Fruit fly (Drosophila melanogaster): ENCODE results near the gene CG13692.

CG13692 gene

DNA sequence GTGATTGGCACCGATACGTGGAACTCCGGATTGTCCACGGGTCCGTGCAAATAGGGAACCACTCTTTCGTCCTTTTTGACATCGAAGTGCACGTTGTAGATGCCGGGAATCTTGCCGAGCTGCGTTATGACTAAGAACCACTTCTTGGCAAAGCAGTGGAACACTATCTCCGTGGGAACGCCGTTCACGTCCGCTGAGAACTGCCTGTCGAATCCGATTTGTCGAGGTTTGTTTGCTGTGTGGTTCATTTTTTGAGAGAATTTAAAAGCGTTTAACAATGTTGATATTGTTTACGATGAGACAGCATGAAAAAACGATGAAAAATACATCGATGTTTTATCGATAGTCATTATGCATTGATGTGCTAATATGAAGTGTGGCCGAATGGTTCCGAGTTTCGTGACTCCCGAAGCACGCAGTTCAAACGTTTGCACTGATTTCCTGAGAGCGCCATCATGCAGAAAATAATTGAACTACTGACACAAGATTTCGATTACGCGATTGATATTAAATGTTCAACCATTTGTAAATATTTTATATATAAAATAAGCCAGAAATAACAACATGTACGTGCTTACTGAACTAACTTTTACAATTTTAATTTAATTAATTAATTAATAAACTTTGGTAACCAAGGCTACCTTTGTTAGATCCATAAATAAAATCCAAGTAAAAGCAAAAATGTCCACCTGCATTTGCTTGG, at the start of gene CG13692, which contains the start of gene CG11885:
CG13692 (plus strand) TSS at position 653 of the 703 bp plus-strand sequence.
CG11885 (minus strand) TSS at position 332 of the 703 bp plus-strand sequence.
- TF ChIP-seq CG17801 (GFP tag; optimal IDR thresholded peaks at IDR 0.05; ENCODE audit: partially characterized antibody), result peak; percentile 51

dm6 chr2L:377780-378222, 43.8 kb upstream of the CG13692 start, which contains the start of gene al:
Gene al, plus strand, starts transcription at chr2L:378112.
- TF ChIP-seq CG17801 (GFP tag; optimal IDR thresholded peaks at IDR 0.05; ENCODE audit: partially characterized antibody), result no peak

dm6 chr2L:378815-379440, 42.6 kb upstream of the CG13692 start:
- TF ChIP-seq CG17801 (GFP tag; optimal IDR thresholded peaks at IDR 0.05; ENCODE audit: partially characterized antibody), result no peak

- TF ChIP-seq CG17801 (GFP tag; optimal IDR thresholded peaks at IDR 0.05; ENCODE audit: partially characterized antibody), result no peak
These were observed 38.8 kb upstream of the CG13692 start for dm6 chr2L:382807-383206.

- no peak for TF ChIP-seq CG17801 (GFP tag; optimal IDR thresholded peaks at IDR 0.05; ENCODE audit: partially characterized antibody)
These were observed 31.1 kb upstream of the CG13692 start for dm6 chr2L:390509-390908.

- no peak for TF ChIP-seq CG17801 (GFP tag; optimal IDR thresholded peaks at IDR 0.05; ENCODE audit: partially characterized antibody)
These were observed 29.0 kb upstream of the CG13692 start for dm6 chr2L:392529-392928.

dm6 chr2L:395366-396117, 26.0 kb upstream of the CG13692 start:
- TF ChIP-seq CG17801 (GFP tag; optimal IDR thresholded peaks at IDR 0.05; ENCODE audit: partially characterized antibody), result no peak

dm6 chr2L:402098-402497, 19.5 kb upstream of the CG13692 start, which contains the start of gene CG4213:
Gene CG4213, minus strand, starts transcription at chr2L:402198.
- no peak for TF ChIP-seq CG17801 (GFP tag; optimal IDR thresholded peaks at IDR 0.05; ENCODE audit: partially characterized antibody)

DNA sequence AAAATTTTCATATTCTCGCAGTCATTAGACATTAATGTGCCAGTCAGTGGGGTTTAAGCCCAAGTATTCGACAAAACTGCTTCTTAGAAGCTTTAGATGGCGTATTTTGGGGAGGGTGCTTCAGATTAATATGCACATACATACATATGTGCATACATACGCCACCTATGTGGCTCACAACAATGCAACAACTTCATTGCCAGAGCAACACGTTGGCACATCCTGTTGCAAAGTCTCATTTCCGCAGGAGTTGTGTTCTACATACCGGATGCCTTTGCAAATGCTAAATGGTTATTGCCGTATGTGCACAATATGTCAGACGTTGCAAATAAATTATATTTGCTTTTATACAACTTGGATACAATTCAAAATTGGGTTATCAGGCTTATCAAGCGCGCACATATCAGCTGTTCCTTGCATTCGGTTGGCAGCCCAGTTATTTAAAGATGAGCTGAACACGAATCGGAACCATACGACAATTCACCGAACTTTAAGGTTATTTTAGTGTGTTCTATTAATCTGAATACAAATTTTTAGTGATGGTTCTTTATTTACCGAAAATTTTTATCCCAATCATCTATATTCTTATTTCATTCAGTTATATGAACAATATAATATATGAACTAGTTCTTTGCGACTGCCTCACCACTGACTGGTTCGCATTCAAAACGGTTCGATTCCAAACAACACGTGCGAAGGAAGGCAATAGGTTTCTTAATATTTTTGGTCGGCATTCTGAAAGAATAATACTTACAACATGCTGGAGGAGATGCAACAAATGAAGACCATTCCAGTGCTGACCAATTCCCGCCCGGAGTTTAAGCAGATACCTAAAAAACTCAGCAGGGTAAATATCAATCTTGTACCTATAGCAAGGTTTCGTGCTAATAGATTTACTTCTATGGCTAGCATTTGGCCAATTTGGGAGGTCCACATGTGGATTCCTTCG, 17.7 kb upstream of the CG13692 start, which contains the start of gene Polr1B:
Polr1B (plus strand) TSS at position 659 of the 949 bp plus-strand sequence.
- TF ChIP-seq CG17801 (GFP tag; optimal IDR thresholded peaks at IDR 0.05; ENCODE audit: partially characterized antibody), result no peak

dm6 chr2L:412931-413330, 8.6 kb upstream of the CG13692 start:
- TF ChIP-seq CG17801 (GFP tag; optimal IDR thresholded peaks at IDR 0.05; ENCODE audit: partially characterized antibody), result no peak

DNA sequence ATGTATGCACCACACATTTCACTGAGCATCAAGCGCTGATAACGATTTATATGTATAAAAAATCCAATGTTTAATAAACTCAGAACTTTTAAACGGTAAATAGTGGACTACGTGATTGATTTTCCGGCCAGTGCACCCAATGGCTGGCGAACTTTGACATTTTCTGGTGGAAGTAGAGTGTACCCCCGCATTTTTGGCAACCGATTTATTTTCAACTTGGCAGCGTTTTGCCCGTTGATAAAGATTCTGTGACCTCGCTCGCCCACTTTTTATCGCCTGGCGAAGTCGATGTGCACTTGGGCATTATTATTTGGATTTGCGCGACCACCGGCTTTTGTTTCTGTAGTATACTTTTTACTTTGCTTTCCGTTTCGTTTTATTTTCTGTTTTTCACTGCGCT, 7.7 kb upstream of the CG13692 start:
- no peak for TF ChIP-seq CG17801 (GFP tag; optimal IDR thresholded peaks at IDR 0.05; ENCODE audit: partially characterized antibody)

DNA sequence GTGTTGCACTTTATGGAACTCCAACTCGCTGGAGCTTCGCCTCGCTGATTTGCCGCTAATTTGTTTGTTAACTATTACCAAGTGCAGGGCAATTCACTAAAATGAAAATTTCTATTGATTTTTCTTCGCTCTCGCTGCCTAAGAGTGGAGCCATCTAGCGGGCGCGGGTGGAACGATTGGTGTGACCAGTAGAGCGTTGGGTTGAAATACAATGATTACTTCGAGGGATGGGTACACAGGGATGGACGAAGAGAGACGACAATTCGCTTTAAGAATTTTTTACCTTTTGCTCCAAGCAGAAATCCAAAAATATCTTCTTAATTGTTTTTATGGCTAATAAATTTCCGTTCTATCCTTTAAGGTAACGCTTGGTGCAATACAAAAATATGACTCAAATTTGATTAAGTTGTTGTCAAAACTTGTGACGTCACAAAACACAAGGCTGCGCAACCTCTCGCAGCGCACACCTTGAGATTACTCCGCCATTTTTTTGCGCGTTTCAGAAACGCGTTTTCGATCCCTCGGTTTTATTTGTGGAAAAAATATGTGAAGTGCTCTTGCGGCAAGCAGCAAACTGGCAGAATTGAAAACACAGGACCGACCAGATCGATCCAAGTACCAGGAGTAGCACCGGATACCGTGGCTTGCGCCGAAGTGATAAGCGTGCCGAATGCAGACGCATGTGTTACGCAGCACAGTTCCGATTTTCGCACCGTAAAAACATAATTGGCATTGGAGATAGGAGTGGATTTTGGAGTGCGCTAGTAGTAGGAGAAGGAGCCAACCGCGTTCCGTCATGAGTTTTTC, 6.8 kb upstream of the CG13692 start, which contains the start of the genes AP-2alpha and ebi:
AP-2alpha (minus strand) TSS at position 185 of the 807 bp plus-strand sequence.
ebi (plus strand) TSS at position 475 of the 807 bp plus-strand sequence.
- TF ChIP-seq CG17801 (GFP tag; optimal IDR thresholded peaks at IDR 0.05; ENCODE audit: partially characterized antibody), result peak; percentile 73

dm6 chr2L:419620-420184, 1.9 kb upstream of the CG13692 start, which contains the start of the genes CG13690 and RpLP1:
Gene CG13690, minus strand, starts transcription at chr2L:419652.
Gene RpLP1, plus strand, starts transcription at chr2L:419952.
- peak; percentile 87 for TF ChIP-seq CG17801 (GFP tag; optimal IDR thresholded peaks at IDR 0.05; ENCODE audit: partially characterized antibody)

All from ovary, adult (tissue).